Fruit fly (Drosophila melanogaster): ENCODE results near the gene CG9519.
A peak's percentile ranks its signal among the peaks of the same experiment; 100 is the strongest.

Gene CG9519

dm6 chrX:14856261-14856660, at the start of gene CG9519:
Gene CG9519 (minus strand): TSS chrX:14856361.
- no peak for TF ChIP-seq wdn (GFP tag; IDR thresholded peaks at IDR 0.05)
- TF ChIP-seq Dip3 (GFP tag; optimal IDR thresholded peaks at IDR 0.05): no peak
- TF ChIP-seq ab (GFP tag; optimal IDR thresholded peaks at IDR 0.05): no peak
- no peak for TF ChIP-seq MESR4 (GFP tag; optimal IDR thresholded peaks at IDR 0.05)
- TF ChIP-seq CG16815 (GFP tag; optimal IDR thresholded peaks at IDR 0.05): no peak
- no peak for TF ChIP-seq fd102C (GFP tag; optimal IDR thresholded peaks at IDR 0.05)
- no peak for TF ChIP-seq z (GFP tag; IDR thresholded peaks at IDR 0.05)
- TF ChIP-seq zfh1 (GFP tag; IDR thresholded peaks at IDR 0.05): no peak
- TF ChIP-seq Ravus (GFP tag; IDR thresholded peaks at IDR 0.05): no peak
- no peak for TF ChIP-seq CG34224 (GFP tag; IDR thresholded peaks at IDR 0.05; ENCODE audit: partially characterized antibody)
- TF ChIP-seq pzg (GFP tag; optimal IDR thresholded peaks at IDR 0.05): no peak
- no peak for TF ChIP-seq trem (tag; optimal IDR thresholded peaks at IDR 0.05)
- no peak for TF ChIP-seq Side (GFP tag; optimal IDR thresholded peaks at IDR 0.05)
- no peak for TF ChIP-seq NC2β (GFP tag; optimal IDR thresholded peaks at IDR 0.05)
- no peak for TF ChIP-seq scrt (GFP tag; optimal IDR thresholded peaks at IDR 0.05)
- no peak for TF ChIP-seq CG33213 (GFP tag; optimal IDR thresholded peaks at IDR 0.05)
- TF ChIP-seq CG6654 (GFP tag; optimal IDR thresholded peaks at IDR 0.05): no peak
- no peak for TF ChIP-seq Asciz (GFP tag; optimal IDR thresholded peaks at IDR 0.05)
- no peak for TF ChIP-seq Tbp (GFP tag; optimal IDR thresholded peaks at IDR 0.05)

- TF ChIP-seq odd (GFP tag; optimal IDR thresholded peaks at IDR 0.05): peak; percentile 40
- peak; percentile 23 for TF ChIP-seq lab (GFP tag; optimal IDR thresholded peaks at IDR 0.05)
- TF ChIP-seq sd (tag; optimal IDR thresholded peaks at IDR 0.05): peak; percentile 11
- TF ChIP-seq pfk (GFP tag; optimal IDR thresholded peaks at IDR 0.05): no peak
- TF ChIP-seq Vsx1 (GFP tag; optimal IDR thresholded peaks at IDR 0.05): peak; percentile 52
- no peak for TF ChIP-seq ham (GFP tag; IDR thresholded peaks at IDR 0.05)
- TF ChIP-seq rib (GFP tag; IDR thresholded peaks at IDR 0.05): no peak
- peak; percentile 60 for TF ChIP-seq CG34376 (GFP tag; optimal IDR thresholded peaks at IDR 0.05)
- no peak for TF ChIP-seq CG5245 (GFP tag; optimal IDR thresholded peaks at IDR 0.05)
- TF ChIP-seq CG16863 (GFP tag; optimal IDR thresholded peaks at IDR 0.05): no peak
- TF ChIP-seq Jarid2 (GFP tag; optimal IDR thresholded peaks at IDR 0.05): no peak
- peak; percentile 10 for TF ChIP-seq CG2678 (tag; optimal IDR thresholded peaks at IDR 0.05)
- 0 out of 2 replicates have a peak, but pooled peaks have one; percentile 8 for TF ChIP-seq Atf6 (GFP tag; IDR thresholded peaks at IDR 0.05)
- no peak for TF ChIP-seq Drgx (GFP tag; IDR thresholded peaks at IDR 0.05)
- peak; percentile 91 for TF ChIP-seq grn (GFP tag; optimal IDR thresholded peaks at IDR 0.05)
- peak; percentile 98 for TF ChIP-seq sug (tag; optimal IDR thresholded peaks at IDR 0.05)
- peak in 1 of 2 experiments; percentile 58 for TF ChIP-seq Eip74EF (GFP tag; optimal IDR thresholded peaks at IDR 0.05)
- TF ChIP-seq CG32772 (GFP tag; IDR thresholded peaks at IDR 0.05): peak; percentile 56
- no peak for TF ChIP-seq dan (GFP tag; IDR thresholded peaks at IDR 0.05)
- TF ChIP-seq az2 (GFP tag; optimal IDR thresholded peaks at IDR 0.05): no peak
- TF ChIP-seq Med (GFP tag): peak; percentile 43
- peak; percentile 11 for TF ChIP-seq CG15479 (GFP tag; optimal IDR thresholded peaks at IDR 0.05)
- TF ChIP-seq Nf-YC (tag; optimal IDR thresholded peaks at IDR 0.05): peak; percentile 2
- no peak for TF ChIP-seq Adf1 (GFP tag; IDR thresholded peaks at IDR 0.05)
- TF ChIP-seq Deaf1 (tag; optimal IDR thresholded peaks at IDR 0.05): peak; percentile 82
- peak; percentile 68; the same call in 2 of the 3 replicates for TF ChIP-seq ci (GFP tag; IDR thresholded peaks at IDR 0.05)
- TF ChIP-seq CG10543 (GFP tag; optimal IDR thresholded peaks at IDR 0.05): peak; percentile 63
- TF ChIP-seq exex (tag; optimal IDR thresholded peaks at IDR 0.05): peak; percentile 67
- TF ChIP-seq GATAe (GFP tag; conservative IDR thresholded peaks at IDR 0.05): peak; percentile 78
- no peak for TF ChIP-seq inv (GFP tag; IDR thresholded peaks at IDR 0.05; ENCODE audit: partially characterized antibody)
- TF ChIP-seq Pdp1 (GFP tag; optimal IDR thresholded peaks at IDR 0.05): peak in 1 of 2 experiments; percentile 55
Observed at dm6 chrX:14905499-14906044, 49.4 kb upstream of the CG9519 start, which contains the start of gene CG9512. Gene CG9512 (minus strand): TSS chrX:14905549.

Data from whole organism, embryonic.